Worm (Caenorhabditis elegans): ENCODE data around the gene F55C12.2.

DNA sequence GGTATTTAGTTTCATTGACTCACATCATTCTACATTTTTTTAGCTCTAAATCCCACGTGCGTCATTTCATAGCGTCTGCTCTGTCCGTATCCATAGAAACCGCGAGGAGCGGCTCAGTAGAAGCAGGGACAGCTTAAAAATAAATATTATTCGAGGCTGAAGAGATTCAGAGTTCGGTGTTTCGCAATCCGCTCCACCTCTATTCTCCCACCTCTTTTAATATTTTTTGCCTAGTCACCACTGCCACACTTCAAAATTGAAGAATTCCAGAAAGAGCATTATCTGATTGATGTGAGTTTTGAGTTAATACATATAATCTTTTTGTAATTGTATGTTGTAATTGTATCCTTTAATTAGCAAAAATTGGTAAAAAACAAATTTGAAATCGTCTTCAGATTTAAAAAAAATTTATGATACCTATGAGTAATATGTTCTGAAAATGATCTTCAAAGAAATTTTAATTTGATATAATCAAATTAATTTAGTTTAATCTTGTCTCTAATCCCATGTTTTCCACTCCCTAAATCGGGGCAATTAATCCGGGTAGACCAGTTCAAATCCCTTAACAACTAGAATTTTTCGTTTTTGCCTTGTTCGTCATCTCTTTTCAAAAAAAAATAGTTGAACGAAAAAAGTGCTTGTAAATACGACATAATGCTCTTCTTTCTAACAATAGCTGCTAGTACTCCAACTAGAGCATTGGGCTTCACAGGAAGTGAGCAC, 13.0 kb downstream of the F55C12.2 start:
- TF ChIP-seq him-1 (tag; optimal IDR thresholded peaks at IDR 0.05) (no peak), W03F9.2 (tag; optimal IDR thresholded peaks at IDR 0.05) (no peak)

All from whole organism, L4/young adult.